Fruit fly (Drosophila melanogaster) whole organism, embryonic: ENCODE data around the gene CG3566.

Experiments
- Bgb ChIP-seq: fragments of 200-800 bp; sonication (Bioruptor generic); IDR thresholded peaks from 2 replicates; pipeline ENCODE4 v1.3.6; 2022; ENCODE audit warnings: missing biosample characterization, missing genetic modification characterization; ENCODE audit not compliant: partially characterized antibody
- CG11247 ChIP-seq: fragments of 200-800 bp; sonication (Bioruptor generic); IDR thresholded peaks from 2 replicates; pipeline ENCODE4 v1.3.6; 2022; ENCODE audit warnings: missing biosample characterization, missing genetic modification characterization
- CG13287 ChIP-seq: fragments of 200-800 bp; sonication (Bioruptor generic); IDR thresholded peaks from 2 replicates; pipeline ENCODE4 v1.3.6; 2022; ENCODE audit warnings: missing biosample characterization, missing genetic modification characterization; ENCODE audit not compliant: partially characterized antibody
- CG13775 ChIP-seq: fragments of 200-800 bp; sonication (Bioruptor generic); optimal IDR thresholded peaks from 3 replicates; lab custom pipeline; 2017; ENCODE audit warnings: missing biosample characterization, mild to moderate bottlenecking, missing genetic modification characterization
- CG14710 ChIP-seq: fragments of 200-800 bp; sonication (Bioruptor generic); optimal IDR thresholded peaks from 3 replicates; lab custom pipeline; 2019; ENCODE audit warnings: missing biosample characterization, mild to moderate bottlenecking, missing genetic modification characterization, moderate library complexity
- CG16813 ChIP-seq: fragments of 200-800 bp; sonication (Bioruptor generic); IDR thresholded peaks from 3 replicates; pipeline ENCODE4 v1.3.6; 2022; ENCODE audit warnings: missing biosample characterization, missing genetic modification characterization; ENCODE audit not compliant: partially characterized antibody
- CG18599 ChIP-seq: fragments of 200-800 bp; sonication (Bioruptor generic); optimal IDR thresholded peaks from 3 replicates; lab custom pipeline; 2017; ENCODE audit warnings: missing biosample characterization, missing genetic modification characterization, mild to moderate bottlenecking, moderate library complexity, missing genetic modification reagents
- CG31365 ChIP-seq: fragments of 200-800 bp; sonication (Bioruptor generic); optimal IDR thresholded peaks from 2 replicates; lab custom pipeline; 2018; ENCODE audit warnings: missing biosample characterization, mild to moderate bottlenecking, missing genetic modification characterization
- CG32772 ChIP-seq: fragments of 200-800 bp; sonication (Bioruptor generic); IDR thresholded peaks from 2 replicates; pipeline ENCODE4 v1.3.6; 2022; ENCODE audit warnings: missing biosample characterization, missing genetic modification characterization
- CG34224 ChIP-seq: fragments of 200-800 bp; sonication (Bioruptor generic); IDR thresholded peaks from 3 replicates; pipeline ENCODE4 v1.3.6; 2022; ENCODE audit warnings: missing biosample characterization, missing genetic modification characterization; ENCODE audit not compliant: partially characterized antibody
- CG5953 ChIP-seq: fragments of 200-800 bp; sonication (Bioruptor generic); IDR thresholded peaks from 2 replicates; pipeline ENCODE4 v1.3.6; 2022; ENCODE audit warnings: missing biosample characterization, missing genetic modification characterization
- CG6683 ChIP-seq: fragments of 200-800 bp; sonication (Bioruptor generic); optimal IDR thresholded peaks from 2 replicates; lab custom pipeline; 2017; ENCODE audit warnings: missing biosample characterization, mild to moderate bottlenecking, missing genetic modification characterization, missing genetic modification reagents
- CG7963 ChIP-seq: fragments of 200-800 bp; sonication (Bioruptor generic); IDR thresholded peaks from 3 replicates; pipeline ENCODE4 v1.3.6; 2022; ENCODE audit warnings: missing biosample characterization, missing genetic modification characterization; ENCODE audit not compliant: partially characterized antibody
- Dek ChIP-seq: fragments of 200-800 bp; sonication (Bioruptor generic); optimal IDR thresholded peaks from 3 replicates; lab custom pipeline; 2019; ENCODE audit warnings: missing biosample characterization, mild to moderate bottlenecking, missing genetic modification characterization, moderate library complexity
- Elba2 ChIP-seq: fragments of 200-800 bp; sonication (Bioruptor generic); optimal IDR thresholded peaks from 3 replicates; lab custom pipeline; 2016; ENCODE audit warnings: missing biosample characterization, missing genetic modification characterization
- Fer1 ChIP-seq: fragments of 200-800 bp; sonication (Bioruptor generic); optimal IDR thresholded peaks from 2 replicates; lab custom pipeline; 2017; ENCODE audit warnings: missing biosample characterization, mild to moderate bottlenecking, missing genetic modification characterization
- HLH54F ChIP-seq: fragments of 200-800 bp; sonication (Bioruptor generic); optimal IDR thresholded peaks from 3 replicates; lab custom pipeline; 2016; ENCODE audit warnings: missing biosample characterization, missing genetic modification characterization
- Jarid2 ChIP-seq: fragments of 200-800 bp; sonication (Bioruptor generic); optimal IDR thresholded peaks from 3 replicates; lab custom pipeline; 2017; ENCODE audit warnings: mild to moderate bottlenecking, missing biosample characterization, missing genetic modification reagents, missing genetic modification characterization
- MESR4 ChIP-seq: fragments of 200-800 bp; sonication (Bioruptor generic); optimal IDR thresholded peaks from 2 replicates; lab custom pipeline; 2018; ENCODE audit warnings: missing biosample characterization, mild to moderate bottlenecking, missing genetic modification characterization, moderate library complexity
- Med ChIP-seq: fragments of 200-800 bp; sonication (Bioruptor generic); peaks from one replicate; lab custom pipeline; 2016; ENCODE audit warnings: missing biosample characterization, missing genetic modification characterization, mild to moderate bottlenecking, inconsistent platforms, moderate library complexity
- NfI ChIP-seq: fragments of 200-800 bp; sonication (Bioruptor generic); optimal IDR thresholded peaks from 3 replicates; lab custom pipeline; 2018; ENCODE audit warnings: missing biosample characterization, mild to moderate bottlenecking, missing genetic modification characterization, moderate library complexity
- Sox100B ChIP-seq: fragments of 200-800 bp; sonication (Bioruptor generic); optimal IDR thresholded peaks from 3 replicates; lab custom pipeline; 2018; ENCODE audit warnings: missing biosample characterization, mild to moderate bottlenecking, missing genetic modification characterization
- Trl ChIP-seq, 3 experiments: fragments of >200 bp in 2 of 3; fragments of 200-800 bp in 1 of 3; sonication (Bioruptor generic) in 1 of 3; optimal IDR thresholded peaks; 2 replicates in 1 of 3; 3 replicates in 2 of 3; lab custom pipeline; 2016 to 2017; ENCODE audit warnings: missing biosample characterization in 1 of 3, missing genetic modification characterization in 1 of 3
- cg ChIP-seq: fragments of 200-800 bp; sonication (Bioruptor generic); optimal IDR thresholded peaks from 3 replicates; lab custom pipeline; 2019; ENCODE audit warnings: missing biosample characterization, mild to moderate bottlenecking, missing genetic modification characterization, moderate library complexity
- chm ChIP-seq: fragments of 200-800 bp; sonication (Bioruptor generic); IDR thresholded peaks from 2 replicates; pipeline ENCODE4 v1.3.6; 2022; ENCODE audit warnings: missing biosample characterization, missing genetic modification characterization
- ci ChIP-seq: fragments of 200-800 bp; sonication (Bioruptor generic); IDR thresholded peaks from 3 replicates; pipeline ENCODE4 v1.3.6; 2022; ENCODE audit warnings: missing biosample characterization, missing genetic modification characterization
- crol ChIP-seq: fragments of 200-800 bp; sonication (Bioruptor generic); IDR thresholded peaks from 2 replicates; pipeline ENCODE4 v1.3.6; 2022; ENCODE audit warnings: missing biosample characterization, missing genetic modification characterization
- dysf ChIP-seq: fragments of 200-800 bp; sonication (Bioruptor generic); IDR thresholded peaks from 3 replicates; pipeline ENCODE4 v1.3.6; 2022; ENCODE audit warnings: missing biosample characterization, missing genetic modification characterization
- hkb ChIP-seq, 2 experiments: fragments of 200-800 bp in 1 of 2; fragments of >200 bp in 1 of 2; sonication (Bioruptor generic) in 1 of 2; IDR thresholded peaks in 1 of 2; optimal IDR thresholded peaks in 1 of 2; 2 replicates each; pipeline versions ENCODE4 v1.3.6 to Lab custom; 2017 to 2022; ENCODE audit warnings: missing biosample characterization in 1 of 2, missing genetic modification characterization in 1 of 2
- insv ChIP-seq, 2 experiments: fragments of 200-800 bp; sonication (Bioruptor generic); optimal IDR thresholded peaks; 3 replicates each; lab custom pipeline; 2016 to 2018; ENCODE audit warnings: missing biosample characterization in 2 of 2, missing genetic modification characterization in 2 of 2
- luna ChIP-seq: fragments of 200-800 bp; sonication (Bioruptor generic); optimal IDR thresholded peaks from 2 replicates; lab custom pipeline; 2016; ENCODE audit warnings: missing biosample characterization, missing genetic modification characterization
- nerfin-1 ChIP-seq: fragments of 200-800 bp; sonication (Bioruptor generic); optimal IDR thresholded peaks from 3 replicates; lab custom pipeline; 2019; ENCODE audit warnings: missing biosample characterization, mild to moderate bottlenecking, missing genetic modification characterization, moderate library complexity
- otp ChIP-seq: fragments of 200-800 bp; sonication (Bioruptor generic); IDR thresholded peaks from 3 replicates; pipeline ENCODE4, ENCODE4 v1.3.6; 2022; ENCODE audit warnings: missing biosample characterization, missing genetic modification characterization
- pb ChIP-seq: fragments of 200-800 bp; sonication (Bioruptor generic); optimal IDR thresholded peaks from 3 replicates; lab custom pipeline; 2016; ENCODE audit warnings: missing biosample characterization, missing genetic modification characterization
- phol ChIP-seq: fragments of 200-800 bp; sonication (Bioruptor generic); optimal IDR thresholded peaks from 3 replicates; lab custom pipeline; 2018; ENCODE audit warnings: missing biosample characterization, mild to moderate bottlenecking, missing genetic modification characterization, moderate library complexity
- prd ChIP-seq, 3 experiments: fragments of >200 bp in 2 of 3; fragments of 200-800 bp in 1 of 3; sonication (Bioruptor generic) in 1 of 3; optimal IDR thresholded peaks in 2 of 3; IDR thresholded peaks in 1 of 3; 2 replicates in 2 of 3; 3 replicates in 1 of 3; pipeline versions ENCODE4 v1.3.6 to Lab custom; 2017 to 2022; ENCODE audit warnings: missing biosample characterization in 1 of 3, missing genetic modification characterization in 1 of 3
- schlank ChIP-seq: fragments of 200-800 bp; sonication (Bioruptor generic); optimal IDR thresholded peaks from 2 replicates; lab custom pipeline; 2018; ENCODE audit warnings: missing biosample characterization, mild to moderate bottlenecking, missing genetic modification characterization
- scrt ChIP-seq: fragments of 200-800 bp; sonication (Bioruptor generic); optimal IDR thresholded peaks from 2 replicates; lab custom pipeline; 2018; ENCODE audit warnings: missing biosample characterization, mild to moderate bottlenecking, missing genetic modification characterization, moderate library complexity
- sens ChIP-seq: fragments of 200-800 bp; sonication (Bioruptor generic); peaks from one replicate; lab custom pipeline; 2016; ENCODE audit warnings: missing biosample characterization, missing genetic modification characterization
- wdn ChIP-seq: fragments of 200-800 bp; sonication (Bioruptor generic); IDR thresholded peaks from 2 replicates; pipeline ENCODE4 v1.3.6; 2022; ENCODE audit warnings: missing biosample characterization, missing genetic modification characterization

The CG3566 gene

DNA sequence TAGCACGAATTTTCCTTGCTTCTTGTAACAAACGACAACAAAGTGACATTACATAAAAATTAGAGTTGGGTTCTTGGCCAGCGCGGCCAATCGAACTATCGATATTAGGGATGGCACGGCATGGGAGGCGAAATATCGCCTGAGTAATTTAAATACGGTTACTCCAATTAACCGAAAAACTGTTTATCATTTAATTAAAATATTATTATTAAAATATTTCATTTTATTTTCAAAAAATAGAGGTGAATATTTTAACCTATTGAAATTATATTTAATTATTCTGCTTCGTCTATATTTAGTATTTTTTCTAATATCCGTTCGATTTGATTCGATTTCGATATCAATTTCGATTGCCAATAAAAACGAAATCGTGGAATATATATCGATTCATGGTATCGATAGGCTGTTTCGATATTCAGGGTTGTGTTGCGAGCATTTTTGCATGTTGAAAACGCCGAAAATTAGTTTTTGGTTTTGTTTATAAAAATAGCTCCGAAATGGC is 21.1 kb downstream of the CG3566 start, which contains the start of the genes Rbcn-3A and Spx (continued):
- TF ChIP-seq hkb (optimal IDR thresholded peaks at IDR 0.05; lab: Kevin White, UChicago): no peak
- no peak for TF ChIP-seq hkb (GFP tag; IDR thresholded peaks at IDR 0.05; lab: Robert Waterston, UW)
- peak; percentile 81 for TF ChIP-seq CG34224 (GFP tag; lab: Robert Waterston, UW)
- no peak for TF ChIP-seq CG6683 (GFP tag; lab: Kevin White, UChicago)
- TF ChIP-seq Dek (tag; lab: Kevin White, UChicago): peak; percentile 36
- TF ChIP-seq Trl (optimal IDR thresholded peaks at IDR 0.05; lab: Kevin White, UChicago): no peak
- TF ChIP-seq Trl (GFP tag; optimal IDR thresholded peaks at IDR 0.05; lab: Kevin White, UChicago): no peak
- peak; percentile 87 for TF ChIP-seq CG13287 (GFP tag; lab: Robert Waterston, UW)
- TF ChIP-seq HLH54F: no peak
- TF ChIP-seq CG16813 (GFP tag; lab: Robert Waterston, UW): peak; percentile 90
- no peak for TF ChIP-seq otp (GFP tag; lab: Robert Waterston, UW)
- TF ChIP-seq Sox100B (GFP tag; lab: Kevin White, UChicago): peak; percentile 5
- TF ChIP-seq Bgb (GFP tag; lab: Robert Waterston, UW): peak; percentile 80
- TF ChIP-seq chm: no peak
- peak; percentile 83 for TF ChIP-seq CG7963
- peak; percentile 33 for TF ChIP-seq phol (tag; lab: Kevin White, UChicago)
- peak; percentile 32 for TF ChIP-seq CG13775
- no peak for TF ChIP-seq scrt
- TF ChIP-seq pb: no peak
- no peak for TF ChIP-seq dysf (GFP tag; lab: Robert Waterston, UW)
- TF ChIP-seq NfI: peak; percentile 48
- no peak for TF ChIP-seq CG32772 (GFP tag; lab: Robert Waterston, UW)
- peak; percentile 65 for TF ChIP-seq CG14710
- TF ChIP-seq CG31365 (tag; lab: Kevin White, UChicago): no peak
- TF ChIP-seq CG18599: peak; percentile 35

DNA sequence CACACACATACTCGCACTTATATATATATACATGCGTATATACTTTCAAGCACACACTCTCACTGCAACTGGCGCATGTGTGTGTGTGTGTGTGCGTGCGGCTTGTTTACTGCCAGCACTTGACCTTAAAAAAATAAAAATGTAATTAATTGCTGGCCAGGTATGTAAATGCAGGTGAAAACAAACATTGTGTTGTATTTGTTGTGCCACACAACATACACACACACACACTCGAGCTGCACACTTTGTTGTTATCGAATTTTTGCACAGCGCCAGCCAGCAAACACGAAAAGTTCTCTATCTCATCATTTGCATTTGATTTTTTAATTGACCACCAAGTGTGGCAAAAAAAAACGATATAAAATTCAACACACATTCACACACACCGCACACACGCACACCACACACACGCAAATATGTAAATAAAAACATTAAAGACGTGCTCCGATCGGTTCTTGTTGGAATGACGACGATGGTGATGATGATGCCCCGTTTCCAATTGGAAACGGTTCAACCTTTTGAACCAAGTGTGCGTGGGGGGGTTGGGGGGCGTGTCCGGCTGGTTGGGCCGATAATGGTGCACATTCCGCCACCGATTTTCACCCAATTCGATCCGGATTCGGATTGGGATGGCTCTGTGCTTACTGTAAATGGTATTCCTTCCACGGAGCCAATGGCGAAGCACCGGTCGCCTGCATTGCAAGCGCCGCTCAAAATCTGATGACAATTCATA is 21.7 kb downstream of the CG3566 start:
- no peak for TF ChIP-seq wdn
- TF ChIP-seq sens: peak; percentile 37
- TF ChIP-seq schlank: no peak
- TF ChIP-seq Med (GFP tag; lab: Kevin White, UChicago): peak; percentile 60
- no peak for TF ChIP-seq prd (optimal IDR thresholded peaks at IDR 0.05; lab: Kevin White, UChicago)
- no peak for TF ChIP-seq prd (GFP tag; IDR thresholded peaks at IDR 0.05; lab: Robert Waterston, UW)
- peak; percentile 25; the same call in 1 of the 3 replicates for TF ChIP-seq ci (GFP tag; lab: Robert Waterston, UW)
- peak; percentile 4 for TF ChIP-seq Jarid2 (GFP tag; lab: Kevin White, UChicago)
- TF ChIP-seq luna: no peak
- no peak for TF ChIP-seq pb
- TF ChIP-seq CG5953: no peak
- no peak for TF ChIP-seq CG11247 (GFP tag; lab: Robert Waterston, UW)
- TF ChIP-seq Fer1 (GFP tag; lab: Kevin White, UChicago): no peak
- peak; percentile 67 for TF ChIP-seq crol
- peak; percentile 84 to 95 for TF ChIP-seq insv (GFP tag; optimal IDR thresholded peaks at IDR 0.05; lab: Kevin White, UChicago)
- TF ChIP-seq cg (GFP tag; lab: Kevin White, UChicago): peak; percentile 77
- peak; percentile 83 for TF ChIP-seq Elba2
- peak; percentile 19 for TF ChIP-seq nerfin-1
- TF ChIP-seq MESR4 (GFP tag; lab: Kevin White, UChicago): peak; percentile 30
